Fruit fly (Drosophila melanogaster) whole organism, embryonic: ENCODE measurements around the gene fzo.

ENCODE experiments used
- Antp ChIP-seq: fragments of 200-800 bp; sonication (Bioruptor generic); optimal IDR thresholded peaks from 3 replicates; lab custom pipeline; 2016; ENCODE audit warnings: missing biosample characterization, missing genetic modification characterization
- CG10267 ChIP-seq: fragments of 200-800 bp; sonication (Bioruptor generic); optimal IDR thresholded peaks from 2 replicates; lab custom pipeline; 2018; ENCODE audit warnings: missing biosample characterization, mild to moderate bottlenecking, missing genetic modification characterization, moderate library complexity
- CG11398 ChIP-seq: fragments of 200-800 bp; sonication (Bioruptor generic); optimal IDR thresholded peaks from 2 replicates; lab custom pipeline; 2016; ENCODE audit warnings: missing biosample characterization, missing genetic modification characterization
- CG12236 ChIP-seq: fragments of 200-800 bp; sonication (Bioruptor generic); optimal IDR thresholded peaks from 2 replicates; lab custom pipeline; 2016; ENCODE audit warnings: missing biosample characterization, missing genetic modification characterization
- CG14014 ChIP-seq: fragments of 200-800 bp; sonication (Bioruptor generic); IDR thresholded peaks from 2 replicates; pipeline ENCODE4 v1.3.6; 2022; ENCODE audit warnings: missing biosample characterization, missing genetic modification characterization
- CG14667 ChIP-seq: fragments of 200-800 bp; sonication (Bioruptor generic); IDR thresholded peaks from 2 replicates; pipeline ENCODE4 v1.3.6; 2022; ENCODE audit warnings: missing biosample characterization, missing genetic modification characterization
- CG15601 ChIP-seq: fragments of 200-800 bp; sonication (Bioruptor generic); optimal IDR thresholded peaks from 3 replicates; lab custom pipeline; 2019; ENCODE audit warnings: missing biosample characterization, mild to moderate bottlenecking, missing genetic modification characterization, moderate library complexity
- CG17328 ChIP-seq: fragments of 200-800 bp; sonication (Bioruptor generic); IDR thresholded peaks from 2 replicates; pipeline ENCODE4 v1.3.6; 2022; ENCODE audit warnings: missing biosample characterization, missing genetic modification characterization
- CG17612 ChIP-seq: fragments of 200-800 bp; sonication (Bioruptor generic); IDR thresholded peaks from 2 replicates; pipeline ENCODE4 v1.3.6; 2022; ENCODE audit warnings: missing biosample characterization, missing genetic modification characterization
- CG2120 ChIP-seq: fragments of 200-800 bp; sonication (Bioruptor generic); optimal IDR thresholded peaks from 3 replicates; lab custom pipeline; 2016; ENCODE audit warnings: missing biosample characterization, missing genetic modification characterization
- CG2875 ChIP-seq: fragments of 200-800 bp; sonication (Bioruptor generic); optimal IDR thresholded peaks from 2 replicates; lab custom pipeline; 2017; ENCODE audit warnings: missing biosample characterization, mild to moderate bottlenecking, missing genetic modification characterization, missing genetic modification reagents
- CG30431 ChIP-seq: fragments of 200-800 bp; sonication (Bioruptor generic); optimal IDR thresholded peaks from 2 replicates; lab custom pipeline; 2017; ENCODE audit warnings: missing biosample characterization, missing genetic modification characterization
- CG3163 ChIP-seq: fragments of 200-800 bp; sonication (Bioruptor generic); optimal IDR thresholded peaks from 3 replicates; lab custom pipeline; 2016; ENCODE audit warnings: missing biosample characterization, missing genetic modification characterization
- CG32532 ChIP-seq: fragments of 200-800 bp; sonication (Bioruptor generic); IDR thresholded peaks from 2 replicates; pipeline ENCODE4 v1.3.6; 2022; ENCODE audit warnings: missing biosample characterization, missing genetic modification characterization
- CG32772 ChIP-seq: fragments of 200-800 bp; sonication (Bioruptor generic); IDR thresholded peaks from 2 replicates; pipeline ENCODE4 v1.3.6; 2022; ENCODE audit warnings: missing biosample characterization, missing genetic modification characterization
- CG33557 ChIP-seq: fragments of 200-800 bp; sonication (Bioruptor generic); optimal IDR thresholded peaks from 2 replicates; lab custom pipeline; 2019; ENCODE audit warnings: missing biosample characterization, mild to moderate bottlenecking, missing genetic modification characterization, moderate library complexity
- CG4617 ChIP-seq: fragments of 200-800 bp; sonication (Bioruptor generic); optimal IDR thresholded peaks from 3 replicates; lab custom pipeline; 2016; ENCODE audit warnings: missing biosample characterization, missing genetic modification characterization, borderline replicate concordance
- CG7372 ChIP-seq: fragments of 200-800 bp; sonication (Bioruptor generic); IDR thresholded peaks from 2 replicates; pipeline ENCODE4 v1.3.6; 2022; ENCODE audit warnings: missing biosample characterization, missing genetic modification characterization
- CG7963 ChIP-seq: fragments of 200-800 bp; sonication (Bioruptor generic); IDR thresholded peaks from 3 replicates; pipeline ENCODE4 v1.3.6; 2022; ENCODE audit warnings: missing biosample characterization, missing genetic modification characterization; ENCODE audit not compliant: partially characterized antibody
- CHES-1-like ChIP-seq: fragments of 200-800 bp; sonication (Bioruptor generic); optimal IDR thresholded peaks from 2 replicates; lab custom pipeline; 2016; ENCODE audit warnings: missing biosample characterization, missing genetic modification characterization
- CTCF ChIP-seq: fragments of 200-800 bp; sonication (Bioruptor generic); optimal IDR thresholded peaks from 2 replicates; lab custom pipeline; 2017; ENCODE audit warnings: missing biosample characterization, mild to moderate bottlenecking, missing genetic modification characterization, moderate library complexity
- Camta ChIP-seq: fragments of 200-800 bp; sonication (Bioruptor generic); optimal IDR thresholded peaks from 2 replicates; lab custom pipeline; 2016; ENCODE audit warnings: missing biosample characterization, missing genetic modification characterization
- Dad ChIP-seq: fragments of 200-800 bp; sonication (Bioruptor generic); optimal IDR thresholded peaks from 3 replicates; lab custom pipeline; 2016; ENCODE audit warnings: missing biosample characterization, missing genetic modification characterization
- Gsc ChIP-seq: fragments of 200-800 bp; sonication (Bioruptor generic); IDR thresholded peaks from 2 replicates; pipeline ENCODE4 v1.3.6; 2022; ENCODE audit warnings: missing biosample characterization, missing genetic modification characterization
- HmgZ ChIP-seq: fragments of 200-800 bp; sonication (Bioruptor generic); optimal IDR thresholded peaks from 2 replicates; lab custom pipeline; 2018; ENCODE audit warnings: missing biosample characterization, mild to moderate bottlenecking, missing genetic modification characterization
- Hr3 ChIP-seq: fragments of 200-800 bp; sonication (Bioruptor generic); optimal IDR thresholded peaks from 3 replicates; lab custom pipeline; 2016; ENCODE audit warnings: missing biosample characterization, missing genetic modification characterization
- Hsf ChIP-seq: fragments of 200-800 bp; sonication (Bioruptor generic); optimal IDR thresholded peaks from 3 replicates; lab custom pipeline; 2016; ENCODE audit warnings: missing biosample characterization, missing genetic modification characterization
- Rx ChIP-seq: fragments of 200-800 bp; sonication (Bioruptor generic); IDR thresholded peaks from 2 replicates; pipeline ENCODE4 v1.3.6; 2022; ENCODE audit warnings: missing biosample characterization, missing genetic modification characterization
- Ssrp ChIP-seq: fragments of 200-800 bp; sonication (Bioruptor generic); optimal IDR thresholded peaks from 2 replicates; lab custom pipeline; 2018; ENCODE audit warnings: missing biosample characterization, mild to moderate bottlenecking, missing genetic modification characterization, moderate library complexity
- YL-1 ChIP-seq: fragments of 200-800 bp; sonication (Bioruptor generic); optimal IDR thresholded peaks from 3 replicates; lab custom pipeline; 2017; ENCODE audit warnings: missing biosample characterization, mild to moderate bottlenecking, missing genetic modification characterization
- amos ChIP-seq: fragments of 200-800 bp; sonication (Bioruptor generic); IDR thresholded peaks from 2 replicates; pipeline ENCODE4 v1.3.6; 2022; ENCODE audit warnings: missing biosample characterization, missing genetic modification characterization; ENCODE audit not compliant: partially characterized antibody
- ara ChIP-seq: fragments of 200-800 bp; sonication (Bioruptor generic); IDR thresholded peaks from 2 replicates; pipeline ENCODE4 v1.3.6; 2022; ENCODE audit warnings: missing biosample characterization, missing genetic modification characterization
- ase ChIP-seq: fragments of 200-800 bp; sonication (Bioruptor generic); IDR thresholded peaks from 3 replicates; pipeline ENCODE4 v1.3.6; 2022; ENCODE audit warnings: missing biosample characterization, missing genetic modification characterization
- croc ChIP-seq: fragments of 200-800 bp; sonication (Bioruptor generic); conservative IDR thresholded peaks from 3 replicates; pipeline ENCODE4 v1.3.6; 2022; ENCODE audit warnings: missing biosample characterization, missing genetic modification characterization
- da ChIP-seq: fragments of 200-800 bp; sonication (Bioruptor generic); optimal IDR thresholded peaks from 2 replicates; lab custom pipeline; 2016; ENCODE audit warnings: missing biosample characterization, missing genetic modification characterization
- dan ChIP-seq: fragments of 200-800 bp; sonication (Bioruptor generic); IDR thresholded peaks from 2 replicates; pipeline ENCODE4 v1.3.6; 2022; ENCODE audit warnings: missing biosample characterization, missing genetic modification characterization
- dm ChIP-seq: fragments of 200-800 bp; sonication (Bioruptor generic); optimal IDR thresholded peaks from 3 replicates; lab custom pipeline; 2016; ENCODE audit warnings: missing biosample characterization, missing genetic modification characterization
- eyg ChIP-seq: fragments of 200-800 bp; sonication (Bioruptor generic); optimal IDR thresholded peaks from 3 replicates; lab custom pipeline; 2016; ENCODE audit warnings: missing biosample characterization, missing genetic modification characterization
- fu2 ChIP-seq: fragments of 200-800 bp; sonication (Bioruptor generic); optimal IDR thresholded peaks from 2 replicates; lab custom pipeline; 2016; ENCODE audit warnings: missing biosample characterization, missing genetic modification characterization
- gce ChIP-seq: fragments of 200-800 bp; sonication (Bioruptor generic); IDR thresholded peaks from 3 replicates; pipeline ENCODE4 v1.3.6; 2022; ENCODE audit warnings: missing biosample characterization, missing genetic modification characterization
- gsb ChIP-seq: fragments of 200-800 bp; sonication (Bioruptor generic); IDR thresholded peaks from 2 replicates; pipeline ENCODE4 v1.3.6; 2022; ENCODE audit warnings: missing biosample characterization, missing genetic modification characterization
- jumu ChIP-seq: fragments of 200-800 bp; sonication (Bioruptor generic); optimal IDR thresholded peaks from 3 replicates; lab custom pipeline; 2016; ENCODE audit warnings: missing biosample characterization, missing genetic modification characterization
- lilli ChIP-seq: fragments of 200-800 bp; sonication (Bioruptor generic); optimal IDR thresholded peaks from 3 replicates; lab custom pipeline; 2016; ENCODE audit warnings: missing biosample characterization, missing genetic modification characterization
- lov ChIP-seq, 2 experiments: fragments of 200-800 bp in 1 of 2; fragments of >200 bp in 1 of 2; sonication (Bioruptor generic) in 1 of 2; IDR thresholded peaks in 1 of 2; optimal IDR thresholded peaks in 1 of 2; 2 replicates in 1 of 2; 3 replicates in 1 of 2; pipeline versions ENCODE4 v1.3.6 to Lab custom; 2017 to 2022; ENCODE audit warnings: missing biosample characterization in 1 of 2, missing genetic modification characterization in 1 of 2
- odd ChIP-seq: fragments of 200-800 bp; sonication (Bioruptor generic); optimal IDR thresholded peaks from 2 replicates; lab custom pipeline; 2017; ENCODE audit warnings: missing biosample characterization, mild to moderate bottlenecking, missing genetic modification characterization
- pho ChIP-seq: fragments of 200-800 bp; sonication (Bioruptor generic); optimal IDR thresholded peaks from 2 replicates; lab custom pipeline; 2016; ENCODE audit warnings: missing biosample characterization, missing genetic modification characterization
- prd ChIP-seq, 3 experiments: fragments of >200 bp in 2 of 3; fragments of 200-800 bp in 1 of 3; sonication (Bioruptor generic) in 1 of 3; optimal IDR thresholded peaks in 2 of 3; IDR thresholded peaks in 1 of 3; 2 replicates in 2 of 3; 3 replicates in 1 of 3; pipeline versions ENCODE4 v1.3.6 to Lab custom; 2017 to 2022; ENCODE audit warnings: missing biosample characterization in 1 of 3, missing genetic modification characterization in 1 of 3
- ranshi ChIP-seq: fragments of 200-800 bp; sonication (Bioruptor generic); IDR thresholded peaks from 2 replicates; pipeline ENCODE4 v1.3.6; 2022; ENCODE audit warnings: missing biosample characterization, missing genetic modification characterization
- sim ChIP-seq: fragments of 200-800 bp; sonication (Bioruptor generic); IDR thresholded peaks from 2 replicates; pipeline ENCODE4 v1.3.6; 2022; ENCODE audit warnings: missing biosample characterization, missing genetic modification characterization
- tin ChIP-seq: fragments of 200-800 bp; sonication (Bioruptor generic); optimal IDR thresholded peaks from 3 replicates; lab custom pipeline; 2016; ENCODE audit warnings: missing biosample characterization, missing genetic modification characterization
- ttk ChIP-seq: fragments of 200-800 bp; sonication (Bioruptor generic); IDR thresholded peaks from 2 replicates; pipeline ENCODE4 v2.1.2; 2022; ENCODE audit warnings: missing biosample characterization, missing genetic modification characterization

Gene fzo

DNA sequence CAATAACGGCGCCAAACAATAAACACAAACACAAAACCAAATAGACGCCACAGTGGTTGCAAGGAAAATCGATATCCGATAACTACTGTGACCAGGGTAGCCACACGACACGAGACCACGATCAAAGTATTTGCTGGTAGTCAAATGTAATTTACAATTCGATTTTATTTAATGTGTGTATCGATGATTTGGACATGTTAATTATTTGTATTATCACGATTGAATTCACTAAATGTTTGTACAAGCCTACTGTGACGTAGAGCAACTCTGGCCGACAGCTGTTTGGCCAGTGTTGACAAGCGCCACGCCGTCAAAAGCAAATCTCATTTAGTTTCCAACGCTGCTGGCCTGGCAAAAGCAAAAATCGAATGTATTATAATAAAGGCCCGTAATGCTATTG is 47.4 kb upstream of the fzo start, which contains the start of the genes Rad60 and EloA (continued):
- TF ChIP-seq Camta (GFP tag; lab: Kevin White, UChicago) (peak; percentile 83), CG14667 (GFP tag; lab: Robert Waterston, UW) (no peak), CG7372 (GFP tag; lab: Robert Waterston, UW) (0 out of 2 replicates have a peak, but pooled peaks have one; percentile 12), CG32532 (GFP tag; lab: Robert Waterston, UW) (peak; percentile 77), CG33557 (peak; percentile 51), prd (optimal IDR thresholded peaks at IDR 0.05; lab: Kevin White, UChicago) (no peak), prd (GFP tag; IDR thresholded peaks at IDR 0.05; lab: Robert Waterston, UW) (peak; percentile 55; the same call in 2 of the 3 replicates), CHES-1-like (peak; percentile 86), CG3163 (GFP tag; lab: Kevin White, UChicago) (peak; percentile 58), amos (GFP tag; lab: Robert Waterston, UW) (peak; percentile 61), croc (GFP tag; lab: Robert Waterston, UW) (no peak), Gsc (GFP tag; lab: Robert Waterston, UW) (no peak), gsb (GFP tag; lab: Robert Waterston, UW) (no peak), Antp (GFP tag; lab: Kevin White, UChicago) (peak; percentile 91), YL-1 (peak; percentile 80), ara (GFP tag; lab: Robert Waterston, UW) (0 out of 2 replicates have a peak, but pooled peaks have one; percentile 47), CTCF (GFP tag; lab: Kevin White, UChicago) (peak; percentile 33), CG14014 (GFP tag; lab: Robert Waterston, UW) (peak; percentile 46), fu2 (GFP tag; lab: Kevin White, UChicago) (peak; percentile 82), jumu (GFP tag; lab: Kevin White, UChicago) (peak; percentile 88), HmgZ (peak; percentile 91), Rx (GFP tag; lab: Robert Waterston, UW) (0 out of 2 replicates have a peak, but pooled peaks have one; percentile 22), Hsf (GFP tag; lab: Kevin White, UChicago) (peak; percentile 85), eyg (GFP tag; lab: Kevin White, UChicago) (peak; percentile 59), da (GFP tag; lab: Kevin White, UChicago) (peak; percentile 51), sim (no peak), Ssrp (peak; percentile 24), CG2120 (GFP tag; lab: Kevin White, UChicago) (peak; percentile 90), Hr3 (GFP tag; lab: Kevin White, UChicago) (peak; percentile 71), ranshi (GFP tag; lab: Robert Waterston, UW) (peak; percentile 49; the same call in 1 of the 2 replicates), CG17612 (GFP tag; lab: Robert Waterston, UW) (no peak), CG7963 (0 out of 3 replicates have a peak, but pooled peaks have one; percentile 52), CG4617 (GFP tag; lab: Kevin White, UChicago) (peak; percentile 95), CG12236 (GFP tag; lab: Kevin White, UChicago) (peak; percentile 64), tin (peak; percentile 79), dan (GFP tag; lab: Robert Waterston, UW) (no peak), pho (GFP tag; lab: Kevin White, UChicago) (peak; percentile 83), ase (0 out of 3 replicates have a peak, but pooled peaks have one; percentile 41), lov (optimal IDR thresholded peaks at IDR 0.05; lab: Kevin White, UChicago) (no peak), lov (GFP tag; IDR thresholded peaks at IDR 0.05; lab: Robert Waterston, UW) (0 out of 3 replicates have a peak, but pooled peaks have one; percentile 46), Dad (GFP tag; lab: Kevin White, UChicago) (peak; percentile 71), CG30431 (GFP tag; lab: Kevin White, UChicago) (peak; percentile 38), CG15601 (tag; lab: Kevin White, UChicago) (peak; percentile 58), dm (peak; percentile 82), ttk (GFP tag; lab: Robert Waterston, UW) (no peak), CG17328 (GFP tag; lab: Robert Waterston, UW) (peak; percentile 66), gce (GFP tag; lab: Robert Waterston, UW) (no peak), odd (GFP tag; lab: Kevin White, UChicago) (peak; percentile 43), CG11398 (GFP tag; lab: Kevin White, UChicago) (peak; percentile 85), CG32772 (GFP tag; lab: Robert Waterston, UW) (peak; percentile 40; the same call in 1 of the 2 replicates), CG10267 (tag; lab: Kevin White, UChicago) (peak; percentile 99), CG2875 (GFP tag; lab: Kevin White, UChicago) (peak; percentile 52), lilli (GFP tag; lab: Kevin White, UChicago) (peak; percentile 92)
